Worm (Caenorhabditis elegans): ENCODE data around the gene Y70C5C.1.

The Y70C5C.1 gene

DNA sequence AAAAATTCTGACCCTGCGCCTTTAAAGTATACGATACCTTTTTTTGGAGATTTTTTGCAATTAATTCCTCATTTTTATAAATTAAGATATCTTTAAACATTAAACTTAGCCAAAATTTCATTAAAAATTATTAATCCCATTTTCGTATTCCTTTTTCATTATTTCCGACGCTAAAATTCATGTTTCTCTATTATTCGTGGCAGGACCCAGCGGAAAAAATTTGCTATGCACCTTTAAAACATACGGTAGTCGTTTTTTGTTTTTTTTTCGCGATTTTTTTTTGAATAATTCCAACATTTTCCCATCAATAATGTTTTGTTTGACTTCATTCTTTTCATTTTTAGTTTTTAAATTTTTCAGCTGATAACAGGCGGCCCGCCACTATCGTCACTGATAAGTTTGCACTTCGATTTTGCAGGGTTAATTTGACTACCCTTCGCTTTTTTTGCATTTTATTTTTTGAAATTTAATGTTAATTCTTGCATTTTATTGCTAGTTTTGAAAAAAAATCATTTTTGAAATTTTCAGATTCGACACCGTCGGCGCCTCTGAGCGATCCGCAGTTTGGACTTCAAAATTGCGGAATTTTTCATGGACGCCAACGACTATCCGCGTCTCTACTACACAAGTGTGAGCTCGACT lies 47.1 kb downstream of the Y70C5C.1 start, which contains the start of gene dkf-2 (continued):
- TF ChIP-seq snpc-3.4 (tag; optimal IDR thresholded peaks at IDR 0.05) = peak; percentile 19
- 0 out of 2 replicates have a peak, but pooled peaks have one; percentile 20 for TF ChIP-seq mcd-1 (GFP tag; IDR thresholded peaks at IDR 0.05)
- TF ChIP-seq aptf-3 (GFP tag; IDR thresholded peaks at IDR 0.05) = no peak
- TF ChIP-seq ztf-22 (GFP tag; optimal IDR thresholded peaks at IDR 0.05) = no peak
- TF ChIP-seq efl-1 (GFP tag; optimal IDR thresholded peaks at IDR 0.05) = no peak
- peak; percentile 48 for TF ChIP-seq ceh-100 (GFP tag; IDR thresholded peaks at IDR 0.05)
- no peak for TF ChIP-seq snpc-4 (GFP tag; optimal IDR thresholded peaks at IDR 0.05)
- peak in 2 of 4 experiments; percentile 17 to 19 for TF ChIP-seq snpc-4 (tag; optimal IDR thresholded peaks at IDR 0.05)
- TF ChIP-seq K12H6.12 (tag; optimal IDR thresholded peaks at IDR 0.05) = no peak
- TF ChIP-seq dox-1 (GFP tag; IDR thresholded peaks at IDR 0.05) = 0 out of 2 replicates have a peak, but pooled peaks have one; percentile 16
- 0 out of 2 replicates have a peak, but pooled peaks have one; percentile 41 for TF ChIP-seq ekl-4 (GFP tag; IDR thresholded peaks at IDR 0.05)
- TF ChIP-seq Y53F4B.3 (GFP tag; IDR thresholded peaks at IDR 0.05) = no peak
- no peak for TF ChIP-seq lag-1 (GFP tag; IDR thresholded peaks at IDR 0.05)
- TF ChIP-seq ztf-25 (GFP tag; IDR thresholded peaks at IDR 0.05) = no peak
- no peak for TF ChIP-seq chd-7 (tag; optimal IDR thresholded peaks at IDR 0.05)
- peak; percentile 97 for TF ChIP-seq lsl-1 (GFP tag; optimal IDR thresholded peaks at IDR 0.05)
- no peak for TF ChIP-seq ets-4 (GFP tag; optimal IDR thresholded peaks at IDR 0.05)
- TF ChIP-seq madf-6 (GFP tag; IDR thresholded peaks at IDR 0.05) = peak; percentile 92
- TF ChIP-seq snpc-1.1 (tag; optimal IDR thresholded peaks at IDR 0.05; ENCODE audit: insufficient read depth) = peak; percentile 12
- TF ChIP-seq ZK185.1 (tag; optimal IDR thresholded peaks at IDR 0.05; ENCODE audit: poor library complexity, severe bottlenecking) = no peak
- TF ChIP-seq nfya-2 (GFP tag; IDR thresholded peaks at IDR 0.05) = no peak
- TF ChIP-seq madf-3 (GFP tag; IDR thresholded peaks at IDR 0.05) = no peak

DNA sequence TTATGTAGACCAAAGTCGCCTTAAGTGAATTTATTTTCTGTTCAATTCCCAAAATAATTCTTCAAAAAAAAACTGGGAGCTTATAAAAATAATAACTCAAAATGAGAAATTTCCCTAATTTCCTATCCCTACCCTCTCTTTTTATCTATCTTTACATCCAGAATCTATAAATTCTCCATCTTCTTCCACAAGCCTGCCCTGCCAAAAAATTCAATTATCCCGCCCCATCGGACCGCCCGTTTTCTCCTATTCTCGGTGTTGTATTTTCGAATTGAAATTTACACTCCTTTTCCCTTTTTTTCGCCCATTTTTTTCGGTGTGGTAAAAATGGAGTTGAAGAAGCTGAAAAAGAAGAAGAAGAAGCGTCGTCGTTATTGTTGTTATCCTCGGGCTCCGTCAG lies 49.5 kb downstream of the Y70C5C.1 start:
- no peak for TF ChIP-seq ceh-58 (GFP tag; IDR thresholded peaks at IDR 0.05)
- no peak for TF ChIP-seq egl-18 (GFP tag; IDR thresholded peaks at IDR 0.05)

DNA sequence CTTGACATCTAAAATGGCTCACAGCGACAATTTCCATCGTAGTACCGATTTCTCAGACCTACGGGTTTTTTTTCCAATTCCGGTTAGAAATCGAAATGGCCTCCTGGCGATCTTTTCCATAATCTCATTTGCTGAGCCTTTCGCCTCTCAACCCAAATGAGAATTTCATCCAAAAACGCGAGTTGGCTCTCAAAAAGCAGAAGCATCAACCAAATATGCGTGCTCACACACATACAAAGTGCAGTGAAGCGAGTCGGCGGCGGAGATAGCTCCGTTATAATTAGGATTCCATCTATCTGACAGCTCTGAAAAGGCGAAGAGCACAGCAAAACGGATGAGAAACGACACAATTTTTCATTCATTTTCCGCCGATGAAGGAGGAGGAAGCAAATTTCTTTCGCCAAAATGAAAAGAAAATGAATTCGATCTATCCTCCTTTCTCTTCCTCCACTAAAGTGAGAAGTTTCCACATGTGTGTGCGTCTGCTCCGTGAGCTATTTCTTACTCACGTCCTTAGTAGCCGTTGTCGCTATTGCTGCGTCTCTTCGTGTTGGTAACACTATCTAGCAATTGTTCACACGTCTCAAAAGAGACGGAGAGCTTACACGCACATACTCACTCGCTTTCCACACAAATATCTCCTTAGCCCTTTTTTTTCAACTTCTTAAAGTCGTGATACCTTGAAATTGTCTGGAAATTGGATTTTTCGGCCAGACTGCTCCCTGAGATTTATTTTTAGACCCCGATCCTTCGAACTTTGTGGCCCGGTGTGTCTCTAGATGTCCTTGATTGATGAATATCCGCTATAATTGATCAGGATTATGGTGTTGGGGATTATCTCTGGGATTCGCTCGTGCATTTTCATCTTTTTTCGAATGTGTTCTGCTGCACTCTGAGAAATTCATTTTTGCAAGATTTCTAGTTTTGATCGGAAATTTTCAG lies 52.4 kb downstream of the Y70C5C.1 start:
- 0 out of 2 replicates have a peak, but pooled peaks have one; percentile 14 for TF ChIP-seq zfh-2 (GFP tag; conservative IDR thresholded peaks at IDR 0.05)
- no peak for TF ChIP-seq ceh-100 (GFP tag; IDR thresholded peaks at IDR 0.05)

Data from whole organism, young adult.